Worm (Caenorhabditis elegans): Measurements from ENCODE around the gene ifb-2.

The ifb-2 gene

ce11 chrII:5772547-5773142 is 22.7 kb downstream of the ifb-2 start (continued):
- TF ChIP-seq nhr-11 (tag; optimal IDR thresholded peaks at IDR 0.05), result no peak
- no peak for TF ChIP-seq ztf-11 (tag; optimal IDR thresholded peaks at IDR 0.05)
- TF ChIP-seq egl-27 (tag; optimal IDR thresholded peaks at IDR 0.05), result no peak
- TF ChIP-seq nhr-43 (tag; optimal IDR thresholded peaks at IDR 0.05; ENCODE audit: poor library complexity, severe bottlenecking), result peak; percentile 23
- peak in 1 of 3 experiments; percentile 1 for TF ChIP-seq elt-3 (tag; optimal IDR thresholded peaks at IDR 0.05)
- no peak for TF ChIP-seq ceh-16 (tag; optimal IDR thresholded peaks at IDR 0.05)

ce11 chrII:5774120-5774519 is 24.1 kb downstream of the ifb-2 start, which contains the start of the genes dmd-5 and F10C1.1:
Gene dmd-5, minus strand, starts transcription at chrII:5774220.
Gene F10C1.1, plus strand, starts transcription at chrII:5774229.
- TF ChIP-seq unc-39 (tag; optimal IDR thresholded peaks at IDR 0.05), result no peak
- no peak for TF ChIP-seq nhr-23 (tag; optimal IDR thresholded peaks at IDR 0.05)
- TF ChIP-seq lsy-12 (tag; optimal IDR thresholded peaks at IDR 0.05), result no peak
- no peak for TF ChIP-seq fkh-2 (tag; optimal IDR thresholded peaks at IDR 0.05)
- no peak for TF ChIP-seq lin-15B (tag; optimal IDR thresholded peaks at IDR 0.05)
- no peak for TF ChIP-seq fkh-10 (GFP tag; optimal IDR thresholded peaks at IDR 0.05)
- no peak for TF ChIP-seq ztf-4 (tag; optimal IDR thresholded peaks at IDR 0.05)
- no peak for TF ChIP-seq pha-4 (tag; optimal IDR thresholded peaks at IDR 0.05)
- TF ChIP-seq aly-2 (tag; optimal IDR thresholded peaks at IDR 0.05), result no peak
- no peak for TF ChIP-seq ceh-82 (tag; optimal IDR thresholded peaks at IDR 0.05)
- no peak for TF ChIP-seq nhr-43 (tag; optimal IDR thresholded peaks at IDR 0.05; ENCODE audit: poor library complexity, severe bottlenecking)
- TF ChIP-seq eor-1 (tag; optimal IDR thresholded peaks at IDR 0.05), result no peak
- TF ChIP-seq nfya-1 (tag; optimal IDR thresholded peaks at IDR 0.05; ENCODE audit: insufficient read depth), result no peak

ce11 chrII:5774879-5775278 is 24.9 kb downstream of the ifb-2 start:
- TF ChIP-seq nhr-237 (tag; optimal IDR thresholded peaks at IDR 0.05) (no peak), jun-1 (tag; optimal IDR thresholded peaks at IDR 0.05) (no peak), ceh-82 (tag; optimal IDR thresholded peaks at IDR 0.05) (no peak), nhr-25 (tag; optimal IDR thresholded peaks at IDR 0.05) (no peak), nhr-11 (tag; optimal IDR thresholded peaks at IDR 0.05) (no peak), unc-62 (GFP tag; optimal IDR thresholded peaks at IDR 0.05) (no peak), fkh-10 (GFP tag; optimal IDR thresholded peaks at IDR 0.05) (no peak)

ce11 chrII:5777372-5777771 is 27.4 kb downstream of the ifb-2 start:
- TF ChIP-seq nhr-23 (tag; optimal IDR thresholded peaks at IDR 0.05) (no peak), ZK546.5 (tag; optimal IDR thresholded peaks at IDR 0.05) (no peak), nhr-11 (tag; optimal IDR thresholded peaks at IDR 0.05) (no peak), zag-1 (tag; optimal IDR thresholded peaks at IDR 0.05) (no peak), snpc-4 (tag; optimal IDR thresholded peaks at IDR 0.05) (no peak), ztf-11 (tag; optimal IDR thresholded peaks at IDR 0.05) (no peak), ceh-9 (tag; optimal IDR thresholded peaks at IDR 0.05) (no peak), fkh-10 (GFP tag; optimal IDR thresholded peaks at IDR 0.05) (no peak), ztf-4 (tag; optimal IDR thresholded peaks at IDR 0.05) (no peak), nfya-1 (tag; optimal IDR thresholded peaks at IDR 0.05; ENCODE audit: insufficient read depth) (no peak), ceh-28 (tag; optimal IDR thresholded peaks at IDR 0.05) (no peak), mml-1 (tag; optimal IDR thresholded peaks at IDR 0.05) (no peak), tbx-2 (tag; optimal IDR thresholded peaks at IDR 0.05) (no peak), skn-1 (tag; optimal IDR thresholded peaks at IDR 0.05) (no peak), elt-1 (tag; optimal IDR thresholded peaks at IDR 0.05) (no peak), elt-2 (tag; optimal IDR thresholded peaks at IDR 0.05) (no peak), unc-39 (tag; optimal IDR thresholded peaks at IDR 0.05) (no peak), mdl-1 (tag; optimal IDR thresholded peaks at IDR 0.05) (no peak), nhr-28 (tag; optimal IDR thresholded peaks at IDR 0.05) (no peak), fkh-2 (tag; optimal IDR thresholded peaks at IDR 0.05) (no peak)

ce11 chrII:5779866-5780265 is 29.9 kb downstream of the ifb-2 start:
- no peak for TF ChIP-seq snpc-4 (tag; optimal IDR thresholded peaks at IDR 0.05)
- TF ChIP-seq unc-39 (tag; optimal IDR thresholded peaks at IDR 0.05), result no peak
- peak; percentile 56 for TF ChIP-seq hmg-11 (tag; optimal IDR thresholded peaks at IDR 0.05)
- no peak for TF ChIP-seq nhr-28 (tag; optimal IDR thresholded peaks at IDR 0.05)
- peak; percentile 22 for TF ChIP-seq skn-1 (tag; optimal IDR thresholded peaks at IDR 0.05)
- no peak for TF ChIP-seq fkh-2 (tag; optimal IDR thresholded peaks at IDR 0.05)
- TF ChIP-seq lsy-12 (tag; optimal IDR thresholded peaks at IDR 0.05), result no peak
- no peak for TF ChIP-seq ceh-16 (tag; optimal IDR thresholded peaks at IDR 0.05)
- TF ChIP-seq ZK546.5 (tag; optimal IDR thresholded peaks at IDR 0.05), result no peak
- no peak for TF ChIP-seq ceh-9 (tag; optimal IDR thresholded peaks at IDR 0.05)
- no peak for TF ChIP-seq elt-1 (tag; optimal IDR thresholded peaks at IDR 0.05)
- no peak for TF ChIP-seq pha-4 (tag; optimal IDR thresholded peaks at IDR 0.05)
- peak; percentile 21 for TF ChIP-seq fkh-10 (GFP tag; optimal IDR thresholded peaks at IDR 0.05)
- TF ChIP-seq lin-39 (tag; optimal IDR thresholded peaks at IDR 0.05), result peak; percentile 1
- no peak for TF ChIP-seq egl-5 (tag; optimal IDR thresholded peaks at IDR 0.05)
- TF ChIP-seq nhr-23 (tag; optimal IDR thresholded peaks at IDR 0.05), result no peak
- TF ChIP-seq fos-1 (tag; optimal IDR thresholded peaks at IDR 0.05), result no peak
- TF ChIP-seq nhr-12 (tag; optimal IDR thresholded peaks at IDR 0.05), result no peak
- TF ChIP-seq nfya-1 (tag; optimal IDR thresholded peaks at IDR 0.05; ENCODE audit: insufficient read depth), result peak; percentile 51

Data from whole organism, L3 larva.